Fruit fly (Drosophila melanogaster) whole organism, prepupa: ENCODE data around the gene CG5172.

Experiments used
- Blimp-1 ChIP-seq: fragments of 200-800 bp; sonication (Bioruptor generic); optimal IDR thresholded peaks from 3 replicates; lab custom pipeline; 2017; ENCODE audit warnings: missing biosample characterization, missing genetic modification characterization, mild to moderate bottlenecking, moderate library complexity, missing genetic modification reagents
- CG10669 ChIP-seq: fragments of 200-800 bp; sonication (Bioruptor generic); optimal IDR thresholded peaks from 3 replicates; lab custom pipeline; 2018; ENCODE audit warnings: missing biosample characterization, mild to moderate bottlenecking, missing genetic modification characterization, moderate library complexity
- CG11294 ChIP-seq: fragments of 200-800 bp; sonication (Bioruptor generic); IDR thresholded peaks from 2 replicates; pipeline ENCODE4 v1.3.6; 2022; ENCODE audit warnings: missing biosample characterization, missing genetic modification characterization
- CG11762 ChIP-seq: fragments of 200-800 bp; sonication (Bioruptor generic); optimal IDR thresholded peaks from 3 replicates; lab custom pipeline; 2016; ENCODE audit warnings: missing biosample characterization, missing genetic modification characterization; ENCODE audit not compliant: insufficient read depth
- CG11902 ChIP-seq: fragments of 200-800 bp; sonication (Bioruptor generic); optimal IDR thresholded peaks from 3 replicates; lab custom pipeline; 2016; ENCODE audit warnings: missing biosample characterization, missing genetic modification characterization
- CG16779 ChIP-seq: fragments of 200-800 bp; sonication (Bioruptor generic); optimal IDR thresholded peaks from 3 replicates; lab custom pipeline; 2017; ENCODE audit warnings: missing biosample characterization, mild to moderate bottlenecking, missing genetic modification characterization
- CG32006 ChIP-seq: fragments of 200-800 bp; sonication (Bioruptor generic); optimal IDR thresholded peaks from 3 replicates; lab custom pipeline; 2017; ENCODE audit warnings: missing biosample characterization, mild to moderate bottlenecking, missing genetic modification characterization
- CG34406 ChIP-seq: fragments of 200-800 bp; sonication (Bioruptor generic); optimal IDR thresholded peaks from 3 replicates; lab custom pipeline; 2016; ENCODE audit warnings: missing biosample characterization, missing genetic modification characterization
- CG3919 ChIP-seq: fragments of 200-800 bp; sonication (Bioruptor generic); optimal IDR thresholded peaks from 3 replicates; lab custom pipeline; 2016; ENCODE audit warnings: missing biosample characterization, missing genetic modification characterization
- CG6163 ChIP-seq: fragments of 200-800 bp; sonication (Bioruptor generic); IDR thresholded peaks from 3 replicates; pipeline ENCODE4 v1.3.6; 2022; ENCODE audit warnings: missing biosample characterization, missing genetic modification characterization
- CG6808 ChIP-seq: fragments of 200-800 bp; sonication (Bioruptor generic); optimal IDR thresholded peaks from 3 replicates; lab custom pipeline; 2017; ENCODE audit warnings: missing biosample characterization, missing genetic modification characterization, mild to moderate bottlenecking, moderate library complexity, missing genetic modification reagents
- CG6854 ChIP-seq: fragments of 200-800 bp; sonication (Bioruptor generic); optimal IDR thresholded peaks from 2 replicates; lab custom pipeline; 2017; ENCODE audit warnings: missing biosample characterization, mild to moderate bottlenecking, missing genetic modification characterization
- CG7368 ChIP-seq: fragments of 200-800 bp; sonication (Bioruptor generic); optimal IDR thresholded peaks from 3 replicates; lab custom pipeline; 2016; ENCODE audit warnings: missing biosample characterization, missing genetic modification characterization
- CG8319 ChIP-seq: fragments of 200-800 bp; sonication (Bioruptor generic); optimal IDR thresholded peaks from 3 replicates; lab custom pipeline; 2016; ENCODE audit warnings: missing biosample characterization, missing genetic modification characterization
- CG8632 ChIP-seq: fragments of 200-800 bp; sonication (Bioruptor generic); optimal IDR thresholded peaks from 3 replicates; lab custom pipeline; 2016; ENCODE audit warnings: missing biosample characterization, missing genetic modification characterization
- CG9139 ChIP-seq: fragments of 200-800 bp; sonication (Bioruptor generic); optimal IDR thresholded peaks from 3 replicates; lab custom pipeline; 2017; ENCODE audit warnings: missing biosample characterization, mild to moderate bottlenecking, missing genetic modification characterization
- Eip93F ChIP-seq: fragments of 200-800 bp; sonication (Bioruptor generic); optimal IDR thresholded peaks from 2 replicates; lab custom pipeline; 2016; ENCODE audit warnings: missing biosample characterization, mild to moderate bottlenecking, missing genetic modification characterization
- Hr4 ChIP-seq: fragments of 200-800 bp; sonication (Bioruptor generic); optimal IDR thresholded peaks from 3 replicates; lab custom pipeline; 2016; ENCODE audit warnings: missing biosample characterization, missing genetic modification characterization
- Met ChIP-seq: fragments of 200-800 bp; sonication (Bioruptor generic); optimal IDR thresholded peaks from 3 replicates; lab custom pipeline; 2016; ENCODE audit warnings: missing biosample characterization, missing genetic modification characterization
- Sox102F ChIP-seq: fragments of 200-800 bp; sonication (Bioruptor generic); optimal IDR thresholded peaks from 2 replicates; lab custom pipeline; 2016; ENCODE audit warnings: missing biosample characterization, mild to moderate bottlenecking, missing genetic modification characterization
- Sox14 ChIP-seq: fragments of 200-800 bp; sonication (Bioruptor generic); optimal IDR thresholded peaks from 3 replicates; lab custom pipeline; 2016; ENCODE audit warnings: missing biosample characterization, missing genetic modification characterization
- acj6 ChIP-seq: fragments of 200-800 bp; sonication (Bioruptor generic); optimal IDR thresholded peaks from 3 replicates; lab custom pipeline; 2016; ENCODE audit warnings: missing biosample characterization, missing genetic modification characterization
- cyc ChIP-seq: fragments of 200-800 bp; sonication (Bioruptor generic); optimal IDR thresholded peaks from 3 replicates; lab custom pipeline; 2016; ENCODE audit warnings: missing biosample characterization, missing genetic modification characterization
- dsx ChIP-seq: fragments of 200-800 bp; optimal IDR thresholded peaks from 3 replicates; lab custom pipeline; 2019; ENCODE audit warnings: missing biosample characterization, mild to moderate bottlenecking, missing genetic modification characterization, moderate library complexity; ENCODE audit not compliant: poor library complexity, severe bottlenecking
- esn ChIP-seq: fragments of 200-800 bp; sonication (Bioruptor generic); optimal IDR thresholded peaks from 2 replicates; lab custom pipeline; 2016; ENCODE audit warnings: missing biosample characterization, mild to moderate bottlenecking, missing genetic modification characterization, moderate library complexity
- fkh ChIP-seq: fragments of 200-800 bp; sonication (Bioruptor generic); optimal IDR thresholded peaks from 3 replicates; lab custom pipeline; 2017; ENCODE audit warnings: missing biosample characterization, mild to moderate bottlenecking, missing genetic modification characterization, moderate library complexity
- lz ChIP-seq: fragments of 200-800 bp; sonication (Bioruptor generic); optimal IDR thresholded peaks from 3 replicates; lab custom pipeline; 2016; ENCODE audit warnings: missing biosample characterization, missing genetic modification characterization
- net ChIP-seq: fragments of 200-800 bp; sonication (Bioruptor generic); optimal IDR thresholded peaks from 3 replicates; lab custom pipeline; 2016; ENCODE audit warnings: missing biosample characterization, missing genetic modification characterization
- salr ChIP-seq, 2 experiments: fragments of 200-800 bp; sonication (Bioruptor generic); optimal IDR thresholded peaks; 3 replicates each; lab custom pipeline; 2016 to 2018; ENCODE audit warnings: missing biosample characterization in 2 of 2, missing genetic modification characterization in 2 of 2, mild to moderate bottlenecking in 1 of 2
- spab ChIP-seq: fragments of 200-800 bp; sonication (Bioruptor generic); optimal IDR thresholded peaks from 2 replicates; lab custom pipeline; 2017; ENCODE audit warnings: missing biosample characterization, mild to moderate bottlenecking, missing genetic modification characterization, missing genetic modification reagents
- ss ChIP-seq, 2 experiments: fragments of 200-800 bp; sonication (Bioruptor generic); optimal IDR thresholded peaks; 2 replicates in 1 of 2; 3 replicates in 1 of 2; lab custom pipeline; 2017 to 2018; ENCODE audit warnings: mild to moderate bottlenecking in 2 of 2, missing biosample characterization in 2 of 2, missing genetic modification characterization in 2 of 2, moderate library complexity in 1 of 2
- svp ChIP-seq: fragments of 200-800 bp; sonication (Bioruptor generic); peaks from one replicate; lab custom pipeline; 2016; ENCODE audit warnings: missing biosample characterization, missing genetic modification characterization
- topi ChIP-seq: fragments of 200-800 bp; sonication (Bioruptor generic); optimal IDR thresholded peaks from 3 replicates; lab custom pipeline; 2016; ENCODE audit warnings: missing biosample characterization, missing genetic modification characterization
- vri ChIP-seq: fragments of 200-800 bp; sonication (Bioruptor generic); optimal IDR thresholded peaks from 3 replicates; lab custom pipeline; 2016; ENCODE audit warnings: missing biosample characterization, mild to moderate bottlenecking, missing genetic modification characterization

CG5172 gene

dm6 chrX:17181264-17182198 lies 39.7 kb upstream of the CG5172 start (continued):
- no peak for TF ChIP-seq CG10669 (GFP tag; lab: Kevin White, UChicago)
- TF ChIP-seq cyc (GFP tag; lab: Kevin White, UChicago) = peak; percentile 19
- no peak for TF ChIP-seq CG9139
- no peak for TF ChIP-seq CG16779 (tag; lab: Kevin White, UChicago)
- TF ChIP-seq vri (GFP tag; lab: Kevin White, UChicago) = peak; percentile 37
- TF ChIP-seq Eip93F (GFP tag; lab: Kevin White, UChicago) = no peak
- peak; percentile 58 for TF ChIP-seq CG8632
- peak; percentile 13 for TF ChIP-seq CG8319
- no peak for TF ChIP-seq CG7368 (GFP tag; lab: Kevin White, UChicago)
- no peak for TF ChIP-seq dsx (GFP tag; lab: Kevin White, UChicago)
- peak; percentile 53 for TF ChIP-seq CG32006 (GFP tag; lab: Kevin White, UChicago)
- TF ChIP-seq lz (GFP tag; lab: Kevin White, UChicago) = no peak
- TF ChIP-seq Sox102F = no peak
- peak; percentile 30 for TF ChIP-seq Met (GFP tag; lab: Kevin White, UChicago)
- no peak for TF ChIP-seq CG11902 (GFP tag; lab: Kevin White, UChicago)
- no peak for TF ChIP-seq salr (GFP tag; optimal IDR thresholded peaks at IDR 0.05; lab: Kevin White, UChicago)
- TF ChIP-seq Sox14 (GFP tag; lab: Kevin White, UChicago) = no peak
- peak; percentile 46 for TF ChIP-seq Blimp-1
- TF ChIP-seq Hr4 (GFP tag; lab: Kevin White, UChicago) = peak; percentile 10
- TF ChIP-seq acj6 (GFP tag; lab: Kevin White, UChicago) = peak; percentile 34
- TF ChIP-seq topi = peak; percentile 16
- TF ChIP-seq fkh (GFP tag; lab: Kevin White, UChicago) = no peak
- TF ChIP-seq ss (GFP tag; optimal IDR thresholded peaks at IDR 0.05; lab: Kevin White, UChicago) = no peak
- peak; percentile 25 for TF ChIP-seq CG34406 (GFP tag; lab: Kevin White, UChicago)
- peak; percentile 69 for TF ChIP-seq svp

- TF ChIP-seq CG16779 (tag; lab: Kevin White, UChicago) (no peak), CG10669 (GFP tag; lab: Kevin White, UChicago) (no peak), CG11294 (GFP tag; lab: Robert Waterston, UW) (no peak), CG3919 (GFP tag; lab: Kevin White, UChicago) (no peak), salr (GFP tag; optimal IDR thresholded peaks at IDR 0.05; lab: Kevin White, UChicago) (no peak), esn (GFP tag; lab: Kevin White, UChicago) (no peak), CG6854 (GFP tag; lab: Kevin White, UChicago) (no peak), CG11762 (GFP tag; lab: Kevin White, UChicago) (no peak), Blimp-1 (no peak), cyc (GFP tag; lab: Kevin White, UChicago) (no peak), CG6163 (GFP tag; lab: Robert Waterston, UW) (no peak), topi (no peak)
- TF ChIP-seq, all 60 proteins: peak for 0
Observed at dm6 chrX:17183486-17183885, 37.8 kb upstream of the CG5172 start.

dm6 chrX:17186432-17186831 lies 34.8 kb upstream of the CG5172 start:
- TF ChIP-seq CG6808 (GFP tag; lab: Kevin White, UChicago) = no peak
- TF ChIP-seq fkh (GFP tag; lab: Kevin White, UChicago) = peak; percentile 24
- TF ChIP-seq vri (GFP tag; lab: Kevin White, UChicago) = peak; percentile 98
- TF ChIP-seq Sox102F = no peak
- no peak for TF ChIP-seq dsx (GFP tag; lab: Kevin White, UChicago)
- TF ChIP-seq net = no peak
- TF ChIP-seq spab (GFP tag; lab: Kevin White, UChicago) = no peak
- TF ChIP-seq, all 60 proteins: peak for 2
